Worm (Caenorhabditis elegans) whole organism, L4 larva: ENCODE data around the gene T22D1.18.

Source experiments
- F37D6.2 ChIP-seq: sonication (generic microtip); optimal IDR thresholded peaks from 2 replicates; lab custom pipeline; 2016; ENCODE audit warnings: mild to moderate bottlenecking, missing genetic modification characterization, missing compliant biosample characterization
- Y5F2A.4 ChIP-seq: fragments of 200-800 bp; sonication (Bioruptor generic); optimal IDR thresholded peaks from 2 replicates; lab custom pipeline; 2018; ENCODE audit warnings: mild to moderate bottlenecking, missing genetic modification characterization, missing compliant biosample characterization
- Y75B8A.6 ChIP-seq: fragments of 200-800 bp; sonication (Bioruptor generic); IDR thresholded peaks from 2 replicates; pipeline ENCODE4 v1.3.6; 2022; ENCODE audit warnings: missing genetic modification reagents, missing genetic modification characterization, missing compliant biosample characterization
- ZK546.5 ChIP-seq, 2 experiments: sonication (generic microtip); optimal IDR thresholded peaks; 2 replicates each; lab custom pipeline; 2017; ENCODE audit warnings: missing biosample characterization in 2 of 2, missing genetic modification characterization in 2 of 2
- aha-1 ChIP-seq: fragments of 150-350 bp; peaks from one replicate; lab custom pipeline; 2014; ENCODE audit warnings: missing biosample characterization, missing genetic modification characterization
- aly-2 ChIP-seq: sonication (generic microtip); optimal IDR thresholded peaks from 2 replicates; lab custom pipeline; 2018; ENCODE audit warnings: missing biosample characterization, missing genetic modification characterization
- ama-1 ChIP-seq: fragments of 150-350 bp; optimal IDR thresholded peaks from 2 replicates; lab custom pipeline; 2014; ENCODE audit warnings: inconsistent platforms, mixed read lengths
- arid-1 ChIP-seq: fragments of 200-800 bp; sonication (Bioruptor generic); conservative IDR thresholded peaks from 2 replicates; pipeline ENCODE4 v1.3.6; 2022; ENCODE audit warnings: missing genetic modification reagents, missing genetic modification characterization, missing compliant biosample characterization
- attf-4 ChIP-seq: sonication (generic microtip); optimal IDR thresholded peaks from 3 replicates; lab custom pipeline; 2017; ENCODE audit warnings: missing biosample characterization, missing genetic modification characterization
- ceh-20 ChIP-seq: fragments of 200-800 bp; sonication (Bioruptor generic); IDR thresholded peaks from 2 replicates; pipeline ENCODE4 v1.3.6; 2022; ENCODE audit warnings: missing genetic modification reagents, missing genetic modification characterization, missing compliant biosample characterization
- ceh-28 ChIP-seq: fragments of 150-350 bp; optimal IDR thresholded peaks from 2 replicates; lab custom pipeline; 2014; ENCODE audit warnings: missing biosample characterization, missing genetic modification reagents, missing genetic modification characterization
- ceh-44 ChIP-seq: fragments of 200-800 bp; sonication (Bioruptor generic); IDR thresholded peaks from 2 replicates; pipeline ENCODE4 v1.3.6; 2022; ENCODE audit warnings: missing genetic modification reagents, missing genetic modification characterization, missing compliant biosample characterization
- ceh-82 ChIP-seq: sonication (generic microtip); optimal IDR thresholded peaks from 2 replicates; lab custom pipeline; 2017; ENCODE audit warnings: missing biosample characterization, missing genetic modification characterization
- ctbp-1 ChIP-seq: fragments of 200-800 bp; sonication (Bioruptor generic); IDR thresholded peaks from 2 replicates; pipeline ENCODE4 v1.3.6; 2022; ENCODE audit warnings: missing genetic modification reagents, missing genetic modification characterization, missing compliant biosample characterization
- daf-16 ChIP-seq, 3 experiments: sonication (generic microtip); optimal IDR thresholded peaks; 2 replicates each; lab custom pipeline; 2016 to 2017; ENCODE audit warnings: missing genetic modification characterization in 3 of 3, missing genetic modification reagents in 3 of 3, mild to moderate bottlenecking in 2 of 3, missing compliant biosample characterization in 2 of 3, missing biosample characterization in 1 of 3, moderate library complexity in 1 of 3
- dmd-6 ChIP-seq: fragments of 200-800 bp; sonication (Bioruptor generic); IDR thresholded peaks from 2 replicates; pipeline ENCODE4 v1.3.6; 2022; ENCODE audit warnings: missing genetic modification reagents, missing genetic modification characterization, missing compliant biosample characterization
- dve-1 ChIP-seq: sonication (generic microtip); optimal IDR thresholded peaks from 2 replicates; lab custom pipeline; 2017; ENCODE audit warnings: antibody characterized with exemption, mild to moderate bottlenecking, missing genetic modification characterization, missing compliant biosample characterization; ENCODE audit not compliant: insufficient read depth
- egl-43 ChIP-seq: fragments of 200-800 bp; sonication (Bioruptor generic); IDR thresholded peaks from 2 replicates; pipeline ENCODE4 v1.3.6; 2022; ENCODE audit warnings: missing genetic modification reagents, missing genetic modification characterization, missing compliant biosample characterization
- fkh-10 ChIP-seq: fragments of 150-350 bp; optimal IDR thresholded peaks from 2 replicates; lab custom pipeline; 2014; ENCODE audit warnings: missing biosample characterization, missing genetic modification reagents, missing genetic modification characterization
- gei-8 ChIP-seq: fragments of 200-800 bp; sonication (Bioruptor generic); optimal IDR thresholded peaks from 2 replicates; lab custom pipeline; 2018; ENCODE audit warnings: mild to moderate bottlenecking, missing genetic modification characterization, missing compliant biosample characterization
- hlh-11 ChIP-seq: fragments of 200-800 bp; sonication (Bioruptor generic); optimal IDR thresholded peaks from 2 replicates; lab custom pipeline; 2018; ENCODE audit warnings: mild to moderate bottlenecking, missing genetic modification characterization, missing compliant biosample characterization
- hlh-30 ChIP-seq: sonication (generic microtip); optimal IDR thresholded peaks from 2 replicates; lab custom pipeline; 2017; ENCODE audit warnings: antibody characterized with exemption, mild to moderate bottlenecking, missing genetic modification characterization, missing compliant biosample characterization; ENCODE audit not compliant: insufficient read depth
- lin-1 ChIP-seq: fragments of 200-800 bp; sonication (Bioruptor generic); IDR thresholded peaks from 2 replicates; pipeline ENCODE4 v1.3.6; 2022; ENCODE audit warnings: missing genetic modification reagents, missing genetic modification characterization, missing compliant biosample characterization
- lin-13 ChIP-seq: fragments of 150-350 bp; optimal IDR thresholded peaks from 2 replicates; lab custom pipeline; 2014; ENCODE audit warnings: missing biosample characterization, missing genetic modification reagents, missing genetic modification characterization
- lin-38 ChIP-seq: fragments of 200-800 bp; sonication (Bioruptor generic); IDR thresholded peaks from 2 replicates; pipeline ENCODE4 v1.3.6; 2022; ENCODE audit warnings: missing genetic modification reagents, missing genetic modification characterization, missing compliant biosample characterization
- lin-39 ChIP-seq: fragments of 150-350 bp; optimal IDR thresholded peaks from 2 replicates; lab custom pipeline; 2014; ENCODE audit warnings: missing biosample characterization, missing genetic modification reagents, missing genetic modification characterization
- lsy-2 ChIP-seq, 2 experiments: fragments of 150-350 bp in 1 of 2; sonication (generic microtip) in 1 of 2; optimal IDR thresholded peaks; 2 replicates each; lab custom pipeline; 2014 to 2017; ENCODE audit warnings: missing biosample characterization in 2 of 2, missing genetic modification characterization in 2 of 2
- madf-5 ChIP-seq, 2 experiments: fragments of 200-800 bp; sonication (Bioruptor generic); IDR thresholded peaks; 2 replicates each; pipeline ENCODE4 v1.3.6; 2022; ENCODE audit warnings: missing compliant biosample characterization in 2 of 2, missing genetic modification characterization in 2 of 2
- mdl-1 ChIP-seq, 2 experiments: fragments of 150-350 bp in 1 of 2; sonication (generic microtip) in 1 of 2; optimal IDR thresholded peaks; 2 replicates each; lab custom pipeline; 2014 to 2017; ENCODE audit warnings: missing biosample characterization in 2 of 2, missing genetic modification characterization in 2 of 2
- mep-1 ChIP-seq: fragments of 150-350 bp; sonication (generic microtip); optimal IDR thresholded peaks from 3 replicates; lab custom pipeline; 2014; ENCODE audit warnings: missing biosample characterization, missing genetic modification characterization
- mes-2 ChIP-seq: sonication (generic microtip); optimal IDR thresholded peaks from 2 replicates; lab custom pipeline; 2016; ENCODE audit warnings: missing genotype, mild to moderate bottlenecking, missing genetic modification characterization, missing compliant biosample characterization; ENCODE audit not compliant: poor library complexity, severe bottlenecking
- nhr-10 ChIP-seq: fragments of 150-350 bp; optimal IDR thresholded peaks from 2 replicates; lab custom pipeline; 2014; ENCODE audit warnings: missing biosample characterization, missing genetic modification characterization
- nhr-11 ChIP-seq: fragments of 150-350 bp; optimal IDR thresholded peaks from 2 replicates; lab custom pipeline; 2014; ENCODE audit warnings: missing biosample characterization, missing genetic modification characterization
- nhr-111 ChIP-seq: fragments of 200-800 bp; sonication (Bioruptor generic); optimal IDR thresholded peaks from 2 replicates; lab custom pipeline; 2018; ENCODE audit warnings: mild to moderate bottlenecking, missing genetic modification characterization, missing compliant biosample characterization
- nhr-237 ChIP-seq: sonication (generic microtip); optimal IDR thresholded peaks from 2 replicates; lab custom pipeline; 2017; ENCODE audit warnings: missing biosample characterization, missing genetic modification characterization
- nhr-28 ChIP-seq: fragments of 150-350 bp; optimal IDR thresholded peaks from 2 replicates; lab custom pipeline; 2014; ENCODE audit warnings: missing biosample characterization, missing genetic modification characterization
- nhr-41 ChIP-seq: fragments of 200-800 bp; sonication (Bioruptor generic); IDR thresholded peaks from 2 replicates; pipeline ENCODE4 v1.3.6; 2022; ENCODE audit warnings: missing genetic modification reagents, missing genetic modification characterization, missing compliant biosample characterization
- nhr-42 ChIP-seq: fragments of 200-800 bp; sonication (Bioruptor generic); IDR thresholded peaks from 2 replicates; pipeline ENCODE4 v1.3.6; 2022; ENCODE audit warnings: missing genetic modification characterization, missing compliant biosample characterization
- nhr-48 ChIP-seq: sonication (generic microtip); optimal IDR thresholded peaks from 2 replicates; lab custom pipeline; 2016; ENCODE audit warnings: mild to moderate bottlenecking, missing genetic modification characterization, missing compliant biosample characterization
- nhr-6 ChIP-seq: fragments of 150-350 bp; optimal IDR thresholded peaks from 2 replicates; lab custom pipeline; 2014; ENCODE audit warnings: missing biosample characterization, missing genetic modification characterization
- nhr-77 ChIP-seq: fragments of 150-350 bp; optimal IDR thresholded peaks from 2 replicates; lab custom pipeline; 2014; ENCODE audit warnings: missing biosample characterization, missing genetic modification characterization
- php-3 ChIP-seq: fragments of 200-800 bp; sonication (Bioruptor generic); IDR thresholded peaks from 2 replicates; pipeline ENCODE4 v1.3.6; 2022; ENCODE audit warnings: missing genetic modification reagents, missing genetic modification characterization, missing compliant biosample characterization
- rbr-2 ChIP-seq: sonication (generic microtip); optimal IDR thresholded peaks from 2 replicates; lab custom pipeline; 2016; ENCODE audit warnings: missing genotype, missing genetic modification characterization, missing compliant biosample characterization
- sdz-12 ChIP-seq: fragments of 200-800 bp; sonication (Bioruptor generic); optimal IDR thresholded peaks from 2 replicates; lab custom pipeline; 2018; ENCODE audit warnings: mild to moderate bottlenecking, missing genetic modification characterization, missing compliant biosample characterization
- set-16 ChIP-seq: fragments of 200-800 bp; sonication (Bioruptor generic); IDR thresholded peaks from 2 replicates; pipeline ENCODE4 v1.3.6; 2022; ENCODE audit warnings: missing genetic modification reagents, missing genetic modification characterization, missing compliant biosample characterization
- tag-97 ChIP-seq: fragments of 200-800 bp; sonication (Bioruptor generic); IDR thresholded peaks from 2 replicates; pipeline ENCODE4 v1.3.6; 2022; ENCODE audit warnings: missing genetic modification characterization, missing compliant biosample characterization
- unc-39 ChIP-seq: sonication (generic microtip); optimal IDR thresholded peaks from 2 replicates; lab custom pipeline; 2017; ENCODE audit warnings: missing biosample characterization, missing genetic modification characterization
- unc-62 ChIP-seq, 3 experiments: fragments of 150-350 bp in 1 of 3; sonication (generic microtip); optimal IDR thresholded peaks in 2 of 3; peaks in 1 of 3; 1 replicate in 1 of 3; 2 replicates in 2 of 3; lab custom pipeline; 2014 to 2017; ENCODE audit warnings: missing biosample characterization in 3 of 3, missing genetic modification characterization in 3 of 3, missing genetic modification reagents in 3 of 3, missing genotype in 1 of 3

Gene T22D1.18

ce11 chrIV:6881183-6881582, 38.8 kb downstream of the T22D1.18 start (continued):
- TF ChIP-seq arid-1 (GFP tag; lab: Robert Waterston, UW) (no peak), rbr-2 (tag; lab: Kevin White, UChicago) (peak; percentile 66), php-3 (GFP tag; lab: Robert Waterston, UW) (no peak), madf-5 (GFP tag; IDR thresholded peaks at IDR 0.05; lab: Robert Waterston, UW) (no peak), lin-39 (tag; lab: Kevin White, UChicago) (no peak), fkh-10 (GFP tag; lab: Kevin White, UChicago) (peak; percentile 14), attf-4 (no peak), lin-38 (GFP tag; lab: Robert Waterston, UW) (0 out of 2 replicates have a peak, but pooled peaks have one; percentile 10), ceh-20 (GFP tag; lab: Robert Waterston, UW) (0 out of 2 replicates have a peak, but pooled peaks have one; percentile 63), mep-1 (tag; lab: Kevin White, UChicago) (peak; percentile 69), daf-16 (GFP tag; optimal IDR thresholded peaks at IDR 0.05; lab: Kevin White, UChicago) (peak in 1 of 2 experiments; percentile 54), daf-16 (tag; optimal IDR thresholded peaks at IDR 0.05; lab: Kevin White, UChicago) (no peak), nhr-77 (no peak), ZK546.5 (tag; optimal IDR thresholded peaks at IDR 0.05; lab: Kevin White, UChicago) (no peak), gei-8 (GFP tag; lab: Kevin White, UChicago) (no peak), mes-2 (tag; lab: Kevin White, UChicago) (peak; percentile 31), lsy-2 (tag; optimal IDR thresholded peaks at IDR 0.05; lab: Kevin White, UChicago) (peak; percentile 49 to 73), F37D6.2 (tag; lab: Kevin White, UChicago) (peak; percentile 55), nhr-48 (tag; lab: Kevin White, UChicago) (peak; percentile 98), hlh-11 (tag; lab: Kevin White, UChicago) (peak; percentile 85), hlh-30 (tag; lab: Kevin White, UChicago) (peak; percentile 62), nhr-237 (no peak), ceh-44 (no peak), egl-43 (no peak), ceh-28 (tag; lab: Kevin White, UChicago) (no peak), ctbp-1 (GFP tag; lab: Robert Waterston, UW) (peak; percentile 36; the same call in 1 of the 2 replicates), mdl-1 (tag; optimal IDR thresholded peaks at IDR 0.05; lab: Kevin White, UChicago) (peak in 1 of 2 experiments; percentile 53), aly-2 (tag; lab: Kevin White, UChicago) (no peak), ceh-82 (no peak), nhr-11 (tag; lab: Kevin White, UChicago) (peak; percentile 55), dmd-6 (peak; percentile 77), nhr-111 (GFP tag; lab: Kevin White, UChicago) (no peak), nhr-28 (tag; lab: Kevin White, UChicago) (peak; percentile 47), sdz-12 (GFP tag; lab: Kevin White, UChicago) (no peak)

DNA sequence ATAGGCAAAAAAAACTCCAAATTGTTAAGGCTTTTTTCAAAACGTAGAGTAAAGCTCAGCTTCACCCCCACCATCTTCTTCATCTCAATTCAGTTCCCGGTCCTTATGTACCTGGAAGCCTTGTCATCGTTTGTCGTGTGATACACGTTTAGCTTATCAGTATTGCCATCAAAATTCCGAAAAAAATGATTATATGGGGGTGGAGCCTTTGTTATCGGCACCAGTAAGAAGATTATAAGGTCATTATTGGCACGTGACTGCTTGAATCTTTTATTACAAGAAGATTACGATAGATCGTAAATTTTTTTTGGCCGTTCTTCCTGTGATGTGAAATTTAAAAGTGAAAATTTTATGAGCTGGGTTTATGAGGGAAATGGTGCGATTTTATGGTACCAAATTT, 39.5 kb downstream of the T22D1.18 start:
- TF ChIP-seq php-3 (GFP tag; lab: Robert Waterston, UW) (peak; percentile 95), set-16 (no peak), tag-97 (GFP tag; lab: Robert Waterston, UW) (no peak), lin-1 (GFP tag; lab: Robert Waterston, UW) (peak; percentile 83), unc-39 (tag; lab: Kevin White, UChicago) (no peak), unc-62 (GFP tag; optimal IDR thresholded peaks at IDR 0.05 in 1 of 2; lab: Kevin White, UChicago) (no peak), unc-62 (tag; optimal IDR thresholded peaks at IDR 0.05; lab: Kevin White, UChicago) (no peak), gei-8 (GFP tag; lab: Kevin White, UChicago) (no peak), Y5F2A.4 (GFP tag; lab: Kevin White, UChicago) (no peak), nhr-6 (tag; lab: Kevin White, UChicago) (peak; percentile 25), sdz-12 (GFP tag; lab: Kevin White, UChicago) (no peak), nhr-41 (peak; percentile 96), ceh-82 (no peak), dve-1 (tag; lab: Kevin White, UChicago) (peak; percentile 92), fkh-10 (GFP tag; lab: Kevin White, UChicago) (no peak), hlh-30 (tag; lab: Kevin White, UChicago) (peak; percentile 59), aha-1 (tag; lab: Kevin White, UChicago) (no peak), Y75B8A.6 (GFP tag; lab: Robert Waterston, UW) (0 out of 2 replicates have a peak, but pooled peaks have one; percentile 21), ceh-44 (no peak), ceh-20 (GFP tag; lab: Robert Waterston, UW) (no peak), ama-1 (lab: Kevin White, UChicago) (no peak), lin-13 (GFP tag; lab: Kevin White, UChicago) (no peak), nhr-10 (tag; lab: Kevin White, UChicago) (no peak), nhr-42 (GFP tag; lab: Robert Waterston, UW) (0 out of 2 replicates have a peak, but pooled peaks have one; percentile 32), daf-16 (GFP tag; optimal IDR thresholded peaks at IDR 0.05; lab: Kevin White, UChicago) (no peak), daf-16 (tag; optimal IDR thresholded peaks at IDR 0.05; lab: Kevin White, UChicago) (peak; percentile 59), nhr-28 (tag; lab: Kevin White, UChicago) (peak; percentile 61), dmd-6 (peak; percentile 95)
